Fruit fly (Drosophila melanogaster) whole organism, embryonic: ENCODE data around the gene f-cup.
A peak's percentile ranks its signal among the peaks of the same experiment; 100 is the strongest.

Experiments used
- Bgb ChIP-seq: fragments of 200-800 bp; sonication (Bioruptor generic); IDR thresholded peaks from 2 replicates; pipeline ENCODE4 v1.3.6; 2022; ENCODE audit warnings: missing biosample characterization, missing genetic modification characterization; ENCODE audit not compliant: partially characterized antibody
- CG10462 ChIP-seq: fragments of 200-800 bp; sonication (Bioruptor generic); optimal IDR thresholded peaks from 2 replicates; lab custom pipeline; 2016; ENCODE audit warnings: missing biosample characterization, missing genetic modification characterization
- CG12391 ChIP-seq: fragments of 200-800 bp; sonication (Bioruptor generic); optimal IDR thresholded peaks from 3 replicates; lab custom pipeline; 2018; ENCODE audit warnings: missing biosample characterization, mild to moderate bottlenecking, missing genetic modification characterization, moderate library complexity
- CG12659 ChIP-seq: fragments of 200-800 bp; sonication (Bioruptor generic); optimal IDR thresholded peaks from 3 replicates; lab custom pipeline; 2017; ENCODE audit warnings: mild to moderate bottlenecking, missing biosample characterization, missing genetic modification reagents, missing genetic modification characterization
- CG13123 ChIP-seq: fragments of 200-800 bp; sonication (Bioruptor generic); optimal IDR thresholded peaks from 2 replicates; lab custom pipeline; 2016; ENCODE audit warnings: missing biosample characterization, missing genetic modification characterization
- CG13424 ChIP-seq: fragments of 200-800 bp; sonication (Bioruptor generic); optimal IDR thresholded peaks from 2 replicates; lab custom pipeline; 2019; ENCODE audit warnings: missing biosample characterization, mild to moderate bottlenecking, missing genetic modification characterization, moderate library complexity
- CG1602 ChIP-seq: fragments of 200-800 bp; sonication (Bioruptor generic); optimal IDR thresholded peaks from 3 replicates; lab custom pipeline; 2016; ENCODE audit warnings: missing biosample characterization, missing genetic modification characterization
- CG16779 ChIP-seq: fragments of 200-800 bp; sonication (Bioruptor generic); IDR thresholded peaks from 2 replicates; pipeline ENCODE4 v1.3.6; 2022; ENCODE audit warnings: missing biosample characterization, missing genetic modification characterization
- CG2116 ChIP-seq: fragments of 200-800 bp; sonication (Bioruptor generic); optimal IDR thresholded peaks from 3 replicates; lab custom pipeline; 2018; ENCODE audit warnings: missing biosample characterization, mild to moderate bottlenecking, missing genetic modification characterization
- CG2199 ChIP-seq: fragments of 200-800 bp; sonication (Bioruptor generic); IDR thresholded peaks from 3 replicates; pipeline ENCODE4 v1.3.6; 2022; ENCODE audit warnings: missing biosample characterization, missing genetic modification characterization
- CG2712 ChIP-seq: fragments of 200-800 bp; optimal IDR thresholded peaks from 3 replicates; lab custom pipeline; 2019; ENCODE audit warnings: missing biosample characterization, mild to moderate bottlenecking, missing genetic modification characterization, moderate library complexity
- CG2875 ChIP-seq: fragments of 200-800 bp; sonication (Bioruptor generic); optimal IDR thresholded peaks from 2 replicates; lab custom pipeline; 2017; ENCODE audit warnings: missing biosample characterization, mild to moderate bottlenecking, missing genetic modification characterization, missing genetic modification reagents
- CG3065 ChIP-seq: fragments of 200-800 bp; sonication (Bioruptor generic); optimal IDR thresholded peaks from 2 replicates; lab custom pipeline; 2016; ENCODE audit warnings: missing biosample characterization, missing genetic modification characterization
- CG3163 ChIP-seq: fragments of 200-800 bp; sonication (Bioruptor generic); optimal IDR thresholded peaks from 3 replicates; lab custom pipeline; 2016; ENCODE audit warnings: missing biosample characterization, missing genetic modification characterization
- CG5180 ChIP-seq: fragments of 200-800 bp; sonication (Bioruptor generic); optimal IDR thresholded peaks from 3 replicates; lab custom pipeline; 2017; ENCODE audit warnings: missing biosample characterization, missing genetic modification characterization, mild to moderate bottlenecking, moderate library complexity, missing genetic modification reagents
- CG6254 ChIP-seq: fragments of 200-800 bp; sonication (Bioruptor generic); optimal IDR thresholded peaks from 3 replicates; lab custom pipeline; 2017; ENCODE audit warnings: mild to moderate bottlenecking, missing biosample characterization, missing genetic modification reagents, missing genetic modification characterization
- CG8478 ChIP-seq: fragments of >200 bp; optimal IDR thresholded peaks from 2 replicates; lab custom pipeline; 2018
- Ets65A ChIP-seq: fragments of 200-800 bp; sonication (Bioruptor generic); peaks from one replicate; lab custom pipeline; 2016; ENCODE audit warnings: missing biosample characterization, missing genetic modification characterization
- Fer2 ChIP-seq: fragments of 200-800 bp; sonication (Bioruptor generic); optimal IDR thresholded peaks from 2 replicates; lab custom pipeline; 2018; ENCODE audit warnings: missing biosample characterization, mild to moderate bottlenecking, missing genetic modification characterization, moderate library complexity
- HLHmδ ChIP-seq: fragments of 200-800 bp; sonication (Bioruptor generic); optimal IDR thresholded peaks from 2 replicates; lab custom pipeline; 2018; ENCODE audit warnings: missing biosample characterization, mild to moderate bottlenecking, missing genetic modification characterization, moderate library complexity
- HmgZ ChIP-seq: fragments of 200-800 bp; sonication (Bioruptor generic); optimal IDR thresholded peaks from 2 replicates; lab custom pipeline; 2018; ENCODE audit warnings: missing biosample characterization, mild to moderate bottlenecking, missing genetic modification characterization
- Lpt ChIP-seq: fragments of >200 bp; optimal IDR thresholded peaks from 2 replicates; lab custom pipeline; 2018; ENCODE audit warnings: missing biosample characterization, missing genetic modification characterization
- MESR4 ChIP-seq: fragments of 200-800 bp; sonication (Bioruptor generic); optimal IDR thresholded peaks from 2 replicates; lab custom pipeline; 2018; ENCODE audit warnings: missing biosample characterization, mild to moderate bottlenecking, missing genetic modification characterization, moderate library complexity
- Mad ChIP-seq: fragments of 200-800 bp; sonication (Bioruptor generic); optimal IDR thresholded peaks from 2 replicates; lab custom pipeline; 2016; ENCODE audit warnings: missing biosample characterization, missing genetic modification characterization
- NC2α ChIP-seq: fragments of 200-800 bp; sonication (Bioruptor generic); optimal IDR thresholded peaks from 2 replicates; lab custom pipeline; 2016; ENCODE audit warnings: missing biosample characterization, missing genetic modification characterization
- Ptx1 ChIP-seq: fragments of 200-800 bp; sonication (Bioruptor generic); IDR thresholded peaks from 2 replicates; pipeline ENCODE4 v1.3.6; 2022; ENCODE audit warnings: missing biosample characterization, missing genetic modification characterization
- Sox102F ChIP-seq: fragments of 200-800 bp; sonication (Bioruptor generic); optimal IDR thresholded peaks from 2 replicates; lab custom pipeline; 2018; ENCODE audit warnings: missing biosample characterization, mild to moderate bottlenecking, missing genetic modification characterization, moderate library complexity
- Sry-δ ChIP-seq: fragments of 200-800 bp; sonication (Bioruptor generic); optimal IDR thresholded peaks from 2 replicates; lab custom pipeline; 2016; ENCODE audit warnings: missing biosample characterization, missing genetic modification characterization
- ash1 ChIP-seq: fragments of 200-800 bp; sonication (Bioruptor generic); optimal IDR thresholded peaks from 2 replicates; lab custom pipeline; 2018; ENCODE audit warnings: missing biosample characterization, mild to moderate bottlenecking, missing genetic modification characterization
- bbx ChIP-seq: fragments of 200-800 bp; sonication (Bioruptor generic); IDR thresholded peaks from 2 replicates; pipeline ENCODE4 v1.3.6; 2022; ENCODE audit warnings: missing biosample characterization, missing genetic modification characterization; ENCODE audit not compliant: partially characterized antibody
- br ChIP-seq: fragments of >200 bp; optimal IDR thresholded peaks from 2 replicates; lab custom pipeline; 2017
- bsh ChIP-seq, 2 experiments: fragments of 200-800 bp; sonication (Bioruptor generic); optimal IDR thresholded peaks; 2 replicates each; lab custom pipeline; 2017 to 2018; ENCODE audit warnings: mild to moderate bottlenecking in 2 of 2, missing biosample characterization in 2 of 2, missing genetic modification characterization in 2 of 2, moderate library complexity in 1 of 2
- cato ChIP-seq: fragments of 200-800 bp; sonication (Bioruptor generic); optimal IDR thresholded peaks from 2 replicates; lab custom pipeline; 2016; ENCODE audit warnings: missing biosample characterization, missing genetic modification characterization, borderline replicate concordance
- crc ChIP-seq: fragments of 200-800 bp; sonication (Bioruptor generic); optimal IDR thresholded peaks from 2 replicates; lab custom pipeline; 2016; ENCODE audit warnings: missing biosample characterization, missing genetic modification characterization
- dmrt99B ChIP-seq: fragments of 200-800 bp; sonication (Bioruptor generic); optimal IDR thresholded peaks from 2 replicates; lab custom pipeline; 2018; ENCODE audit warnings: missing biosample characterization, mild to moderate bottlenecking, missing genetic modification characterization, moderate library complexity
- fru ChIP-seq: fragments of >200 bp; optimal IDR thresholded peaks from 2 replicates; lab custom pipeline; 2017
- lab ChIP-seq: fragments of 200-800 bp; sonication (Bioruptor generic); optimal IDR thresholded peaks from 3 replicates; lab custom pipeline; 2017; ENCODE audit warnings: missing biosample characterization, missing genetic modification characterization, mild to moderate bottlenecking, moderate library complexity, missing genetic modification reagents
- lilli ChIP-seq: fragments of 200-800 bp; sonication (Bioruptor generic); optimal IDR thresholded peaks from 3 replicates; lab custom pipeline; 2016; ENCODE audit warnings: missing biosample characterization, missing genetic modification characterization
- lmd ChIP-seq: fragments of 200-800 bp; sonication (Bioruptor generic); IDR thresholded peaks from 2 replicates; pipeline ENCODE4 v1.3.6; 2022; ENCODE audit warnings: missing biosample characterization, missing genetic modification characterization
- nom ChIP-seq: fragments of 200-800 bp; sonication (Bioruptor generic); optimal IDR thresholded peaks from 2 replicates; lab custom pipeline; 2017; ENCODE audit warnings: missing biosample characterization, missing genetic modification characterization, mild to moderate bottlenecking, moderate library complexity, missing genetic modification reagents
- oc ChIP-seq: fragments of 200-800 bp; sonication (Bioruptor generic); optimal IDR thresholded peaks from 2 replicates; lab custom pipeline; 2018; ENCODE audit warnings: missing biosample characterization, mild to moderate bottlenecking, missing genetic modification characterization, moderate library complexity
- onecut ChIP-seq: fragments of 200-800 bp; sonication (Bioruptor generic); IDR thresholded peaks from 2 replicates; pipeline ENCODE4 v1.3.6; 2022; ENCODE audit warnings: missing biosample characterization, missing genetic modification characterization
- pho ChIP-seq: fragments of 200-800 bp; sonication (Bioruptor generic); optimal IDR thresholded peaks from 2 replicates; lab custom pipeline; 2016; ENCODE audit warnings: missing biosample characterization, missing genetic modification characterization
- prd ChIP-seq, 3 experiments: fragments of >200 bp in 2 of 3; fragments of 200-800 bp in 1 of 3; sonication (Bioruptor generic) in 1 of 3; optimal IDR thresholded peaks in 2 of 3; IDR thresholded peaks in 1 of 3; 2 replicates in 2 of 3; 3 replicates in 1 of 3; pipeline versions ENCODE4 v1.3.6 to Lab custom; 2017 to 2022; ENCODE audit warnings: missing biosample characterization in 1 of 3, missing genetic modification characterization in 1 of 3
- pum ChIP-seq: fragments of 200-800 bp; sonication (Bioruptor generic); optimal IDR thresholded peaks from 2 replicates; lab custom pipeline; 2016; ENCODE audit warnings: missing biosample characterization, missing genetic modification characterization
- sens ChIP-seq: fragments of 200-800 bp; sonication (Bioruptor generic); peaks from one replicate; lab custom pipeline; 2016; ENCODE audit warnings: missing biosample characterization, missing genetic modification characterization
- stc ChIP-seq: fragments of 200-800 bp; sonication (Bioruptor generic); IDR thresholded peaks from 2 replicates; pipeline ENCODE4 v1.3.6; 2022; ENCODE audit warnings: missing biosample characterization, missing genetic modification characterization
- trem ChIP-seq: fragments of 200-800 bp; optimal IDR thresholded peaks from 3 replicates; lab custom pipeline; 2019; ENCODE audit warnings: missing biosample characterization, mild to moderate bottlenecking, missing genetic modification characterization, moderate library complexity
- wek ChIP-seq: fragments of 200-800 bp; sonication (Bioruptor generic); optimal IDR thresholded peaks from 3 replicates; lab custom pipeline; 2018; ENCODE audit warnings: missing biosample characterization, mild to moderate bottlenecking, missing genetic modification characterization, moderate library complexity

f-cup gene

DNA sequence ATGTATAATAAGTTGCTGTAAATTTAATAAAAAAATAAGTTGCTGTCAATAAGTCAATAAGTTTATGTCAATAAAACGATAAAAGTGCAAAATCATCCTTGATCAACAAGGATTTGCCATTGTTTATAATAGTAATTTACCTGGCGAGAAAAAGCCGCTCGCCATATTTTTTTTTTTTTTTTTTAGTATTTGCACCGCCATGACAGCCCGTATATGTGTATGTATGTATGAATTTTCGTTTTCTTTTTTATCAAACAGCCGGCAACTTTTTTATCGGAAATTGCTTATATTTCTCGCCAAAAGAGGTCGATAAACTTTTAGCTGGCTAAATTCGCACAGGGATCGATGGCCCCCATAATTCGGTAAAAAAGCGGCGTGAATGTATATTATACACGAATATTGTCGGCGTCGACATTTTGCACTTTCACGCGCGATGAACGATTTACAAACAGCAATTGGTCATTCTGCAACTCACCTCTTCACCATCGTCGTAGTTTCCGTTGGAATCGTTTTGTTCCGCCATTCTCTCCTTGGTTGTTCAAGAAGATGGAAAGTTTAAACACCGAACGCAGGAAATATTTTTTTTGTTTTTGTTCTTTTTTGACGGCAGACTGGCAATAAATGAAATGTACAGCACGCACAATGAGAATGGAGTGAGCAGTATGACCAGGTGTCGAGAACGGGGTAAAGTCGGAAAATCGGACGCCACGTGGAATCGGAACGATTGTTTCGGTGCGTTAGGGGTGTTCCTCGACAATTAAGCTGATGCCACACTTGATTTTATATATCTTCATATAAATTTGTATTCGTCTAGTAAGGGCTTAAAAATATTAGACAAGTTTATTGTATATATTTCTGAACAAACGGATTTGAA lies 40.5 kb downstream of the f-cup start, which contains the start of gene Hrb87F (continued):
- TF ChIP-seq CG13424 = no peak
- 0 out of 2 replicates have a peak, but pooled peaks have one; percentile 9 for TF ChIP-seq bbx (GFP tag; lab: Robert Waterston, UW)
- no peak for TF ChIP-seq Sox102F (GFP tag; lab: Kevin White, UChicago)
- no peak for TF ChIP-seq CG10462 (GFP tag; lab: Kevin White, UChicago)
- TF ChIP-seq Mad = no peak
- TF ChIP-seq pho (GFP tag; lab: Kevin White, UChicago) = no peak
- no peak for TF ChIP-seq br (lab: Kevin White, UChicago)
- no peak for TF ChIP-seq Fer2 (tag; lab: Kevin White, UChicago)
- no peak for TF ChIP-seq prd (optimal IDR thresholded peaks at IDR 0.05; lab: Kevin White, UChicago)
- peak; percentile 55; the same call in 2 of the 3 replicates for TF ChIP-seq prd (GFP tag; IDR thresholded peaks at IDR 0.05; lab: Robert Waterston, UW)
- no peak for TF ChIP-seq CG16779
- peak; percentile 85 for TF ChIP-seq MESR4
- no peak for TF ChIP-seq CG2116 (GFP tag; lab: Kevin White, UChicago)
- TF ChIP-seq HLHmδ = peak; percentile 52
- no peak for TF ChIP-seq CG5180 (GFP tag; lab: Kevin White, UChicago)
- peak in 1 of 2 experiments; percentile 9 for TF ChIP-seq bsh (GFP tag; optimal IDR thresholded peaks at IDR 0.05; lab: Kevin White, UChicago)
- peak; percentile 89 for TF ChIP-seq Ets65A (GFP tag; lab: Kevin White, UChicago)
- no peak for TF ChIP-seq CG3065 (GFP tag; lab: Kevin White, UChicago)
- TF ChIP-seq CG3163 (GFP tag; lab: Kevin White, UChicago) = no peak
- TF ChIP-seq Ptx1 (GFP tag; lab: Robert Waterston, UW) = peak; percentile 29; the same call in 1 of the 2 replicates
- no peak for TF ChIP-seq CG2712 (tag; lab: Kevin White, UChicago)
- TF ChIP-seq oc (tag; lab: Kevin White, UChicago) = no peak
- no peak for TF ChIP-seq stc
- no peak for TF ChIP-seq CG13123
- no peak for TF ChIP-seq CG2875 (GFP tag; lab: Kevin White, UChicago)
- no peak for TF ChIP-seq CG1602 (GFP tag; lab: Kevin White, UChicago)
- TF ChIP-seq CG12659 (GFP tag; lab: Kevin White, UChicago) = peak; percentile 82
- no peak for TF ChIP-seq CG8478 (lab: Kevin White, UChicago)
- TF ChIP-seq fru (lab: Kevin White, UChicago) = no peak
- TF ChIP-seq lilli (GFP tag; lab: Kevin White, UChicago) = no peak
- TF ChIP-seq dmrt99B (tag; lab: Kevin White, UChicago) = no peak
- peak; percentile 19; the same call in 1 of the 2 replicates for TF ChIP-seq Bgb (GFP tag; lab: Robert Waterston, UW)
- TF ChIP-seq CG2199 (GFP tag; lab: Robert Waterston, UW) = no peak
- no peak for TF ChIP-seq pum (GFP tag; lab: Kevin White, UChicago)
- no peak for TF ChIP-seq CG6254 (GFP tag; lab: Kevin White, UChicago)
- no peak for TF ChIP-seq NC2α (GFP tag; lab: Kevin White, UChicago)
- TF ChIP-seq CG12391 = no peak
- no peak for TF ChIP-seq onecut (GFP tag; lab: Robert Waterston, UW)
- no peak for TF ChIP-seq HmgZ
- TF ChIP-seq wek (GFP tag; lab: Kevin White, UChicago) = peak; percentile 88
- TF ChIP-seq trem = no peak
- no peak for TF ChIP-seq ash1 (GFP tag; lab: Kevin White, UChicago)
- TF ChIP-seq lab (GFP tag; lab: Kevin White, UChicago) = no peak
- no peak for TF ChIP-seq crc (GFP tag; lab: Kevin White, UChicago)
- TF ChIP-seq sens (GFP tag; lab: Kevin White, UChicago) = no peak
- TF ChIP-seq cato (GFP tag; lab: Kevin White, UChicago) = no peak
- no peak for TF ChIP-seq Lpt (GFP tag; lab: Kevin White, UChicago)
- TF ChIP-seq lmd (GFP tag; lab: Robert Waterston, UW) = no peak
- TF ChIP-seq Sry-δ (GFP tag; lab: Kevin White, UChicago) = peak; percentile 29
- TF ChIP-seq nom = peak; percentile 49
